Worm (Caenorhabditis elegans): ENCODE data around the gene clhm-1.

- TF ChIP-seq ama-1 (optimal IDR thresholded peaks at IDR 0.05) (no peak), sea-1 (GFP tag; conservative IDR thresholded peaks at IDR 0.05) (no peak), scrt-1 (GFP tag; IDR thresholded peaks at IDR 0.05) (no peak)
Measured at ce11 chrII:6888211-6888610, 17.4 kb upstream of the clhm-1 start.
